Fruit fly (Drosophila melanogaster) whole organism: ENCODE data around the gene CG17477.

ENCODE experiments used
- CG8478 ChIP-seq: fragments of >200 bp; optimal IDR thresholded peaks from 2 replicates; lab custom pipeline; 2018; ENCODE audit warnings: inconsistent platforms
- Dll ChIP-seq: fragments of >200 bp; optimal IDR thresholded peaks from 2 replicates; lab custom pipeline; 2017
- EcR ChIP-seq, 2 experiments: fragments of >200 bp; optimal IDR thresholded peaks; 2 replicates each; lab custom pipeline; 2017; ENCODE audit warnings: missing biosample characterization in 2 of 2, missing genetic modification characterization in 2 of 2, missing genetic modification reagents in 2 of 2
- pan ChIP-seq: fragments of >200 bp; optimal IDR thresholded peaks from 2 replicates; lab custom pipeline; 2017
- psq ChIP-seq: fragments of >200 bp; optimal IDR thresholded peaks from 2 replicates; lab custom pipeline; 2017
- usp ChIP-seq: fragments of >200 bp; optimal IDR thresholded peaks from 2 replicates; lab custom pipeline; 2017; ENCODE audit warnings: missing biosample characterization, missing genetic modification characterization, mixed read lengths

dm6 chr3R:17079859-17080255 is 46.9 kb downstream of the CG17477 start, which contains the start of the genes Keap1 and kuk:
- no peak for TF ChIP-seq Dll (lab: Kevin White, UChicago)
- no peak for TF ChIP-seq pan (lab: Kevin White, UChicago)
- no peak for TF ChIP-seq EcR (GFP tag; optimal IDR thresholded peaks at IDR 0.05; lab: Kevin White, UChicago)
- TF ChIP-seq psq (lab: Kevin White, UChicago) = no peak
- no peak for TF ChIP-seq CG8478 (lab: Kevin White, UChicago)
- no peak for TF ChIP-seq usp (GFP tag; lab: Kevin White, UChicago)
